Fruit fly (Drosophila melanogaster) S2 (cell line): ENCODE results near the gene CG10738.

Source experiments
- CG8478 ChIP-seq: fragments of >200 bp; optimal IDR thresholded peaks from 2 replicates; lab custom pipeline; 2018
- CTCF ChIP-seq, 2 experiments: fragments of >200 bp; optimal IDR thresholded peaks; 2 replicates each; lab custom pipeline; 2018

DNA sequence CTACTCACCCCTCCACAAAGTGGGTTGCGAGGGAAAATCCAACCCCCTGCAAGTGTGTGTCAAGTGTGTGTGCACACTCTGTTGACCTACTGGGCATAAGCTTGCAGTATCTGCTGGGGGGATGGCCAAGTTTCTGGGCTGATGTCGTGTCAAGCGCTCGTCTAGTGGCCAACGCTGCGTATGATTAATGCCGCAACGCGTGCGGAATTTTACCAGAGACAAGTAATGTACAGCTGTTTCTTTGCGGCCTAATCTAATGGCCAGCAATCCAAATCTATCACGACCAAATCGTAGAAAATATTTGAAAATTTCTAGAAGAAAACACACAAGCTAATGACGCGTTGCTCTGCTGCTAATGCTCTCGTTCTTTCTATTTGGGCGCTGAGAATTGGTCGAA lies 28.6 kb downstream of the CG10738 start:
- no peak for TF ChIP-seq CG8478 (lab: Kevin White, UChicago)
- no peak for TF ChIP-seq CTCF (optimal IDR thresholded peaks at IDR 0.05; lab: Kevin White, UChicago)
